Worm (Caenorhabditis elegans) whole organism, L4 larva: ENCODE data around the gene E02H1.1.

Experiments
- ZK546.5 ChIP-seq, 2 experiments: sonication (generic microtip); optimal IDR thresholded peaks; 2 replicates each; lab custom pipeline; 2017; ENCODE audit warnings: missing biosample characterization in 2 of 2, missing genetic modification characterization in 2 of 2
- aly-2 ChIP-seq: sonication (generic microtip); optimal IDR thresholded peaks from 2 replicates; lab custom pipeline; 2018; ENCODE audit warnings: missing biosample characterization, missing genetic modification characterization
- ama-1 ChIP-seq: fragments of 150-350 bp; optimal IDR thresholded peaks from 2 replicates; lab custom pipeline; 2014; ENCODE audit warnings: inconsistent platforms, mixed read lengths
- attf-4 ChIP-seq: sonication (generic microtip); optimal IDR thresholded peaks from 3 replicates; lab custom pipeline; 2017; ENCODE audit warnings: missing biosample characterization, missing genetic modification characterization
- nhr-11 ChIP-seq: fragments of 150-350 bp; optimal IDR thresholded peaks from 2 replicates; lab custom pipeline; 2014; ENCODE audit warnings: missing biosample characterization, missing genetic modification characterization
- tra-1 ChIP-seq: fragments of 200-800 bp; sonication (Bioruptor generic); IDR thresholded peaks from 2 replicates; pipeline ENCODE4 v1.3.6; 2022; ENCODE audit warnings: missing genetic modification reagents, missing genetic modification characterization, missing compliant biosample characterization
- unc-62 ChIP-seq, 3 experiments: fragments of 150-350 bp in 1 of 3; sonication (generic microtip); optimal IDR thresholded peaks in 2 of 3; peaks in 1 of 3; 1 replicate in 1 of 3; 2 replicates in 2 of 3; lab custom pipeline; 2014 to 2017; ENCODE audit warnings: missing biosample characterization in 3 of 3, missing genetic modification characterization in 3 of 3, missing genetic modification reagents in 3 of 3, missing genotype in 1 of 3

ce11 chrII:9544386-9544785, 46.6 kb downstream of the E02H1.1 start, which contains the start of gene sra-7:
- no peak for TF ChIP-seq nhr-11
- TF ChIP-seq tra-1 (GFP tag; lab: Robert Waterston, UW), result no peak
- no peak for TF ChIP-seq unc-62 (GFP tag; optimal IDR thresholded peaks at IDR 0.05 in 1 of 2; lab: Kevin White, UChicago)
- no peak for TF ChIP-seq unc-62 (tag; optimal IDR thresholded peaks at IDR 0.05; lab: Kevin White, UChicago)
- TF ChIP-seq ZK546.5 (tag; optimal IDR thresholded peaks at IDR 0.05; lab: Kevin White, UChicago), result no peak
- TF ChIP-seq ama-1 (lab: Kevin White, UChicago), result no peak
- TF ChIP-seq aly-2 (tag; lab: Kevin White, UChicago), result no peak
- TF ChIP-seq attf-4 (tag; lab: Kevin White, UChicago), result no peak
